Worm (Caenorhabditis elegans): ENCODE measurements around the gene abhd-3.2.

The abhd-3.2 gene

DNA sequence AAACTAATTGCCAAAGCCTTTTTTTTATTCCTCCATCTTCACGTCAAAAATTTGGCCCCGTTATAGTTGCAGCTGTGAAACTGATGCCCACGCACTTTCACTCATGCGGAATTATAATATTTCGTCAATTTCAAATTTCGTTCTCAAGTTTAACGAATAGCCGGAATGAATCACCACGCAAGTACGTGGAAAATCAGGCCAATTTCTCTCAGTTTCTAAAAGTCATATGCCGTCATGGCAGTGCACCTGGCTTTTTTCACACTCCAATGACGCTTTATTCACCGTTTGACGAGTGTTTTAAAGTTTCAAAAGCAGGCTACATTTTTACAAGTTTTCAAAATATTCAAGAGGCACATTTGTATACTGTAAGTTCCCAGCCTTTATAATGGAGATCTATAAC lies 29.9 kb downstream of the abhd-3.2 start:
- TF ChIP-seq T22C8.4 (GFP tag; IDR thresholded peaks at IDR 0.05) (no peak), med-1 (GFP tag; optimal IDR thresholded peaks at IDR 0.05; ENCODE audit: insufficient read depth) (no peak), ref-1 (GFP tag; conservative IDR thresholded peaks at IDR 0.05) (no peak), tab-1 (GFP tag; IDR thresholded peaks at IDR 0.05) (no peak), ztf-29 (GFP tag; IDR thresholded peaks at IDR 0.05) (no peak), cog-1 (tag; optimal IDR thresholded peaks at IDR 0.05) (no peak), ztf-23 (GFP tag; IDR thresholded peaks at IDR 0.05) (no peak), klf-2 (GFP tag; conservative IDR thresholded peaks at IDR 0.05) (no peak), flt-1 (GFP tag; IDR thresholded peaks at IDR 0.05) (no peak)

DNA sequence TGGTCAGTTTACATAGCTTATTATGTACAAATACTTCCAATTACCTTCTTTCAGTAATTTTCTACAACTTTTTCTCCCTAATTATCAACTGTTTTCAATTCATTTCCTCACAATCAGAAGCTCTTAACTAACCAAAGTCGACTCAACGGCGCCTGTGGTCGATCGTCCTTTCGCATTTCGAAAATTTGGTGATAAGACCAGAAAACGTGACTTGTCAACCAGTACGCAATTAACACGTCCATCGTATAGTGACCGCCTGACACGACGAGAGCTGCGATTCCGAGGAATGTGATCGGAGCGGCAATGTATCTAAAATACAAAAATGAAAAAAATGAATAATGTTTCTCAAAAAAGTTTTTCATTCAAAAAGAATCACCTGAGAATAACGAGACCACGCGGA lies 32.1 kb downstream of the abhd-3.2 start:
- TF ChIP-seq klf-2 (GFP tag; conservative IDR thresholded peaks at IDR 0.05) (no peak), ref-1 (GFP tag; conservative IDR thresholded peaks at IDR 0.05) (no peak), flt-1 (GFP tag; IDR thresholded peaks at IDR 0.05) (no peak)

DNA sequence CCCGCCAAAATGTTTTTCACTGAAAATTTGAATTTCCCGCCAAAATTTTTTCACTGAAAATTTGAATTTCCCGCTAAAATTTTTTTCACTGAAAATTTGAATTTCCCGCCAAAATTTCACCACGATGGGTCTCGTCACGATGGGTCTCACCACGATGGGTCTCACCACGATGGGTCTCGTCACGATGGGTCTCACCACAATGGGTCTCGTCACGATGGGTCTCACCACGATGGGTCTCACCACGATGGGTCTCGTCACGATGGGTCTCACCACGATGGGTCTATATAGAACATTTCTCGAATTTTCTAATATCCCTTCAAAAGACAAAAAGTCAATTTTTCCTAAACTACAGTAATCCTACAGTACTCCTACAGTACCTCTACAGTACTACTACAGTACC lies 34.1 kb downstream of the abhd-3.2 start:
- TF ChIP-seq tab-1 (GFP tag; IDR thresholded peaks at IDR 0.05) (0 out of 2 replicates have a peak, but pooled peaks have one; percentile 18), flt-1 (GFP tag; IDR thresholded peaks at IDR 0.05) (peak; percentile 17; the same call in 1 of the 2 replicates)

DNA sequence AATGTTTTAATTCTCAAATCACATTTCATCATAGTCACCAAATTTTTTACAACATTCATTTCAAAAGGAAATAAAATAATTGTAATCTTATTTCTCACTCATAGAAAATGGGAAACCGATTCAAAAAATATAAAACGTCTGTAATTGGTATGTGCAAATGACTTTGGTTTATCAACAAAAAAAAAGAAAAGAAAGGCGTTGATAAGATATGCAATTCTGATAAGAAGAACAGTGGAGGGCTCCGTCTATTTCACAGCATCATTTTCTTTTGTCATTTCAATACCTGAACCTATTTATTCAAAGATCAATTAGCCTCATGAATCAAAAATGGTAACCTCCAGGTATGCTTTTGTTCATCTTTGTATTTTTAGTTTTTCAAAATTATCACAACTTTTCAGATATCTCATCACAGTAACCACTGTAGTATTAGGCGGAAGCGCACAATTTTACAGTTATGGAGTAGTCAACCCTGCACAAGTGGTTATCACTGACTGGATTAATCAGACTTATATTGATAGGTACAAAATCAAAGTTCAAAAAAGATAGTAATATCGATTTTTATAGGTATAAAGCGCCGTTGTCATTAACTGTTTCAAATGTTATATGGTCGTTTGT lies 39.4 kb downstream of the abhd-3.2 start, which contains the start of gene F53H8.3:
TSS of gene F53H8.3 (plus strand) at position 275 of the 615 bp plus-strand sequence.
- TF ChIP-seq cog-1 (tag; optimal IDR thresholded peaks at IDR 0.05) (no peak), ztf-29 (GFP tag; IDR thresholded peaks at IDR 0.05) (no peak), T22C8.4 (GFP tag; IDR thresholded peaks at IDR 0.05) (no peak), med-1 (GFP tag; optimal IDR thresholded peaks at IDR 0.05; ENCODE audit: insufficient read depth) (no peak), flt-1 (GFP tag; IDR thresholded peaks at IDR 0.05) (no peak), ref-1 (GFP tag; conservative IDR thresholded peaks at IDR 0.05) (no peak), ztf-23 (GFP tag; IDR thresholded peaks at IDR 0.05) (no peak), tab-1 (GFP tag; IDR thresholded peaks at IDR 0.05) (no peak), klf-2 (GFP tag; conservative IDR thresholded peaks at IDR 0.05) (no peak)

DNA sequence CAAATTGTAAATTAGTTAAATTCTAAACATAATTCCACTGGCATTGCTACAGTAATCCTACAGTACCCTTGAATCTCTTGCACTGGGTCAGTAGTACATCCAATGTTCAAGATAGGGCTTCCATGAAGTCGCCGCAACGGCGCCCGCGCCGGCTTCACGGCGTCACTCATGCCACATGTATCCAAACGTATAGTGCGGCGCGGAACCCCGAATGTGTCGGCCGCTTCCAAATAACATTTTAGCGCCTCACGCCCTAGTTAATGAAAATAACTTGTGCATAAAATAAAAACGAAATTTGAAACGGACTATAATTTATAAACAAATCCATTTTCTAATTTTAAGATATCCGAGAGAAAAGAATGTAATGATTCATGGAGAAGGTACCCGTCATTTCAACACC lies 41.8 kb downstream of the abhd-3.2 start:
- TF ChIP-seq tab-1 (GFP tag; IDR thresholded peaks at IDR 0.05) (no peak), ztf-23 (GFP tag; IDR thresholded peaks at IDR 0.05) (no peak), flt-1 (GFP tag; IDR thresholded peaks at IDR 0.05) (no peak), cog-1 (tag; optimal IDR thresholded peaks at IDR 0.05) (no peak), ztf-29 (GFP tag; IDR thresholded peaks at IDR 0.05) (no peak), T22C8.4 (GFP tag; IDR thresholded peaks at IDR 0.05) (no peak), klf-2 (GFP tag; conservative IDR thresholded peaks at IDR 0.05) (no peak), ref-1 (GFP tag; conservative IDR thresholded peaks at IDR 0.05) (no peak), med-1 (GFP tag; optimal IDR thresholded peaks at IDR 0.05; ENCODE audit: insufficient read depth) (no peak)

DNA sequence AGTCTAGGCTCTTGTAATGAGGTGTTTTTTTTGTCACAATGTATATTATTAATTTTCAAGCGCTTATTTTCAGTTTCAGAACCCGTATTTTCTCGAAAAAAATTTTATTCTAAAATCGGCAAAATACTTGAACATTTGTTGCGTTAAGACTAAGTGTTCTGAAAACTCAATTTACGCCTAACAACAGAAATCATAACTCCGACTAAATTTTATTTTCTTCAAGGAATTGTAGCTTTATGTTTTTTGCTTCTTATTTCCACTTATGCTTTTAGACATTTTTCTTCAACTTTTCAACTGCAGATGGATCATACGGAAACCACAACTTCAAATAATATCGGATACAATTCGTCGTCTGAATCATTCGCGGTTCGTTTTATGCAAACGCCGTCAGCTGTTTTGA lies 44.3 kb downstream of the abhd-3.2 start, which contains the start of gene F35H12.1:
TSS of gene F35H12.1 (plus strand) at position 301 of the 400 bp plus-strand sequence.
- TF ChIP-seq ztf-23 (GFP tag; IDR thresholded peaks at IDR 0.05) (no peak), tab-1 (GFP tag; IDR thresholded peaks at IDR 0.05) (no peak), cog-1 (tag; optimal IDR thresholded peaks at IDR 0.05) (no peak), ztf-29 (GFP tag; IDR thresholded peaks at IDR 0.05) (no peak), med-1 (GFP tag; optimal IDR thresholded peaks at IDR 0.05; ENCODE audit: insufficient read depth) (no peak), flt-1 (GFP tag; IDR thresholded peaks at IDR 0.05) (no peak), klf-2 (GFP tag; conservative IDR thresholded peaks at IDR 0.05) (no peak), T22C8.4 (GFP tag; IDR thresholded peaks at IDR 0.05) (no peak), ref-1 (GFP tag; conservative IDR thresholded peaks at IDR 0.05) (no peak)

DNA sequence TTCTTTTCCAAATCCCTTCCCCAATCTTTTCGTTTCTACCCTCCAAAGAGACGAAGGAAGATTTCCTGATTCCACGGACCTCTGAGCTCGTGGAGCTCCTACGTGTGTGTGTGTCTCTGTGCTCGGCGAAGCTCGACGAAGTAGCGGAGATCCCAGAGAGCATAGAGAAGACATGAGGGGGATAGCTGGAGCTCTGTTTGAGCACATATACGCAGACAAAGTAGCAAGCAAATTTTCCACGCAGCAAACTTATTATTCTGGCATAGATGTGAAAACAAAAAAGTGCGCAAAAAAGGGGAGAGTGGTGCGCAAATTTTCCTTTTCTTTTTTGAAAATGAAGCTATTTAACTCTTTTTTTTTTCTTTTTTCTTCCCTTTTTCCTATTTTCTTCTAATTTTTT lies 44.9 kb downstream of the abhd-3.2 start:
- TF ChIP-seq cog-1 (tag; optimal IDR thresholded peaks at IDR 0.05), result no peak
- no peak for TF ChIP-seq ztf-23 (GFP tag; IDR thresholded peaks at IDR 0.05)
- no peak for TF ChIP-seq T22C8.4 (GFP tag; IDR thresholded peaks at IDR 0.05)
- no peak for TF ChIP-seq ztf-29 (GFP tag; IDR thresholded peaks at IDR 0.05)
- no peak for TF ChIP-seq flt-1 (GFP tag; IDR thresholded peaks at IDR 0.05)
- no peak for TF ChIP-seq klf-2 (GFP tag; conservative IDR thresholded peaks at IDR 0.05)
- TF ChIP-seq med-1 (GFP tag; optimal IDR thresholded peaks at IDR 0.05; ENCODE audit: insufficient read depth), result no peak

DNA sequence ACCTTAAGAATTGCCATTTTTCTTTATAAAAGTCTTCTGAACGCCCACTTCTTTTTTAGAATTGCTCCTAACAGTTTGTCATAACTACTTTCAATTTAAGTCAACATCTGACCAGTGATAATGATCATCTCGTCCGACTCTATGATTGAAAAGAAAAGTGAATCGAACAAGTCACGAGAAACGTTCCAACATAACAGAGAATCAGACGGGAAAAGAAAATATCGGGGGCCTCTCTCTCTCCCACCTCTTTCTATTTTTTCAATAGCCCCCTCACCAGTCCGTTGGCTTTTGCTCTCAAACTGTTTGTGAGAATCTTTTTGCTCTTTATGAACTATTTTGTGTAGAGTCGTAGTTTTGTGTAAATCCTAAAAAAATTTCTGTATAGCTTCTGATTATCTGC lies 50.2 kb downstream of the abhd-3.2 start:
- TF ChIP-seq med-1 (GFP tag; optimal IDR thresholded peaks at IDR 0.05; ENCODE audit: insufficient read depth) (no peak), ztf-23 (GFP tag; IDR thresholded peaks at IDR 0.05) (no peak), T22C8.4 (GFP tag; IDR thresholded peaks at IDR 0.05) (no peak), tab-1 (GFP tag; IDR thresholded peaks at IDR 0.05) (no peak), klf-2 (GFP tag; conservative IDR thresholded peaks at IDR 0.05) (no peak), ztf-29 (GFP tag; IDR thresholded peaks at IDR 0.05) (no peak), ref-1 (GFP tag; conservative IDR thresholded peaks at IDR 0.05) (no peak), cog-1 (tag; optimal IDR thresholded peaks at IDR 0.05) (no peak), flt-1 (GFP tag; IDR thresholded peaks at IDR 0.05) (no peak)

DNA sequence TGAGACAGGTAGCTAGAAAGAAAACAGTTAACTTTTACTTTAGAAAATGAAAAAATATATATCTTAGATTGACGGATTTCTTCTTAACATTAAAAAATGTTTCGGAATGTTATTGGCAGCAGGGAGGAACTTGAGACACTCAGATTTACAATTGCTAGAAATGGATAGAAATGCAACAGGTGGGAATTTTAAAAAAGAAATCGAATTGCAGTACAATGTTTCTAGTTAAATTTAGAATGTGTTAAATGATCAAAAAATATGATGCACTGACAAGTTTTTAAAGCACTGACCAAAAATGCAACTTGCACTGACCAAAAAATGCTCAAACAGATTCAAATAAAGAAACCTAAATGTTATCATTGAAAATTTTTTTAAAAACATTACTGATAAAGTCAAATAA lies 51.7 kb downstream of the abhd-3.2 start:
- no peak for TF ChIP-seq ztf-29 (GFP tag; IDR thresholded peaks at IDR 0.05)
- no peak for TF ChIP-seq flt-1 (GFP tag; IDR thresholded peaks at IDR 0.05)
- no peak for TF ChIP-seq med-1 (GFP tag; optimal IDR thresholded peaks at IDR 0.05; ENCODE audit: insufficient read depth)
- TF ChIP-seq ztf-23 (GFP tag; IDR thresholded peaks at IDR 0.05), result no peak
- no peak for TF ChIP-seq ref-1 (GFP tag; conservative IDR thresholded peaks at IDR 0.05)
- TF ChIP-seq T22C8.4 (GFP tag; IDR thresholded peaks at IDR 0.05), result no peak
- TF ChIP-seq klf-2 (GFP tag; conservative IDR thresholded peaks at IDR 0.05), result no peak
- no peak for TF ChIP-seq tab-1 (GFP tag; IDR thresholded peaks at IDR 0.05)
- no peak for TF ChIP-seq cog-1 (tag; optimal IDR thresholded peaks at IDR 0.05)

Data from whole organism, midembryonic.